Worm (Caenorhabditis elegans) whole organism, L4 larva: Measurements from ENCODE around the gene F47B8.10.
A peak's percentile ranks its signal among the peaks of the same experiment; 100 is the strongest.

Experiments used
- F37D6.2 ChIP-seq: sonication (generic microtip); optimal IDR thresholded peaks from 2 replicates; lab custom pipeline; 2016; ENCODE audit warnings: mild to moderate bottlenecking, missing genetic modification characterization, missing compliant biosample characterization
- T26A8.4 ChIP-seq: fragments of 200-800 bp; sonication (Bioruptor generic); IDR thresholded peaks from 2 replicates; pipeline ENCODE4 v1.3.6; 2022; ENCODE audit warnings: missing genetic modification characterization, missing compliant biosample characterization
- Y5F2A.4 ChIP-seq: fragments of 200-800 bp; sonication (Bioruptor generic); optimal IDR thresholded peaks from 2 replicates; lab custom pipeline; 2018; ENCODE audit warnings: mild to moderate bottlenecking, missing genetic modification characterization, missing compliant biosample characterization
- ZK546.5 ChIP-seq, 2 experiments: sonication (generic microtip); optimal IDR thresholded peaks; 2 replicates each; lab custom pipeline; 2017; ENCODE audit warnings: missing biosample characterization in 2 of 2, missing genetic modification characterization in 2 of 2
- aha-1 ChIP-seq: fragments of 150-350 bp; peaks from one replicate; lab custom pipeline; 2014; ENCODE audit warnings: missing biosample characterization, missing genetic modification characterization
- ceh-20 ChIP-seq: fragments of 200-800 bp; sonication (Bioruptor generic); IDR thresholded peaks from 2 replicates; pipeline ENCODE4 v1.3.6; 2022; ENCODE audit warnings: missing genetic modification reagents, missing genetic modification characterization, missing compliant biosample characterization
- cey-2 ChIP-seq: sonication (generic microtip); optimal IDR thresholded peaks from 3 replicates; lab custom pipeline; 2017; ENCODE audit warnings: missing genetic modification characterization, mild to moderate bottlenecking, missing compliant biosample characterization, antibody characterized with exemption, borderline replicate concordance; ENCODE audit not compliant: insufficient read depth
- daf-12 ChIP-seq: fragments of 150-350 bp; optimal IDR thresholded peaks from 2 replicates; lab custom pipeline; 2014; ENCODE audit warnings: missing biosample characterization, missing genetic modification reagents, missing genetic modification characterization
- daf-16 ChIP-seq, 3 experiments: sonication (generic microtip); optimal IDR thresholded peaks; 2 replicates each; lab custom pipeline; 2016 to 2017; ENCODE audit warnings: missing genetic modification characterization in 3 of 3, missing genetic modification reagents in 3 of 3, mild to moderate bottlenecking in 2 of 3, missing compliant biosample characterization in 2 of 3, missing biosample characterization in 1 of 3, moderate library complexity in 1 of 3
- dmd-6 ChIP-seq: fragments of 200-800 bp; sonication (Bioruptor generic); IDR thresholded peaks from 2 replicates; pipeline ENCODE4 v1.3.6; 2022; ENCODE audit warnings: missing genetic modification reagents, missing genetic modification characterization, missing compliant biosample characterization
- dmd-8 ChIP-seq: fragments of 200-800 bp; sonication (Bioruptor generic); IDR thresholded peaks from 2 replicates; pipeline ENCODE4 v1.3.6; 2022; ENCODE audit warnings: missing genetic modification characterization, missing compliant biosample characterization
- dpl-1 ChIP-seq: fragments of 150-350 bp; optimal IDR thresholded peaks from 2 replicates; lab custom pipeline; 2014; ENCODE audit warnings: missing biosample characterization, missing genetic modification reagents, missing genetic modification characterization
- duxl-1 ChIP-seq: sonication (generic microtip); optimal IDR thresholded peaks from 2 replicates; lab custom pipeline; 2016; ENCODE audit warnings: mild to moderate bottlenecking, missing genetic modification characterization, moderate library complexity, missing compliant biosample characterization; ENCODE audit not compliant: poor library complexity
- dve-1 ChIP-seq: sonication (generic microtip); optimal IDR thresholded peaks from 2 replicates; lab custom pipeline; 2017; ENCODE audit warnings: antibody characterized with exemption, mild to moderate bottlenecking, missing genetic modification characterization, missing compliant biosample characterization; ENCODE audit not compliant: insufficient read depth
- hif-1 ChIP-seq, 2 experiments: sonication (generic microtip); optimal IDR thresholded peaks; 2 replicates each; lab custom pipeline; 2016 to 2017; ENCODE audit warnings: missing compliant biosample characterization in 2 of 2, missing genetic modification characterization in 2 of 2, missing genetic modification reagents in 2 of 2, missing genotype in 2 of 2, mild to moderate bottlenecking in 1 of 2
- hlh-11 ChIP-seq: fragments of 200-800 bp; sonication (Bioruptor generic); optimal IDR thresholded peaks from 2 replicates; lab custom pipeline; 2018; ENCODE audit warnings: mild to moderate bottlenecking, missing genetic modification characterization, missing compliant biosample characterization
- hlh-30 ChIP-seq: sonication (generic microtip); optimal IDR thresholded peaks from 2 replicates; lab custom pipeline; 2017; ENCODE audit warnings: antibody characterized with exemption, mild to moderate bottlenecking, missing genetic modification characterization, missing compliant biosample characterization; ENCODE audit not compliant: insufficient read depth
- hmg-1.1 ChIP-seq: fragments of 200-800 bp; sonication (Bioruptor generic); IDR thresholded peaks from 2 replicates; pipeline ENCODE4 v1.3.6; 2022; ENCODE audit warnings: missing genetic modification reagents, missing genetic modification characterization, missing compliant biosample characterization
- jun-1 ChIP-seq: fragments of 150-350 bp; optimal IDR thresholded peaks from 2 replicates; lab custom pipeline; 2014; ENCODE audit warnings: missing biosample characterization, missing genetic modification reagents, missing genetic modification characterization
- lin-1 ChIP-seq: fragments of 200-800 bp; sonication (Bioruptor generic); IDR thresholded peaks from 2 replicates; pipeline ENCODE4 v1.3.6; 2022; ENCODE audit warnings: missing genetic modification reagents, missing genetic modification characterization, missing compliant biosample characterization
- lin-15B ChIP-seq: fragments of 150-350 bp; sonication (generic microtip); optimal IDR thresholded peaks from 3 replicates; lab custom pipeline; 2014; ENCODE audit warnings: missing biosample characterization, missing genetic modification characterization
- lin-29 ChIP-seq: fragments of 200-800 bp; sonication (Bioruptor generic); IDR thresholded peaks from 2 replicates; pipeline ENCODE4 v1.3.6; 2022; ENCODE audit warnings: missing genetic modification reagents, missing genetic modification characterization, missing compliant biosample characterization
- lin-38 ChIP-seq: fragments of 200-800 bp; sonication (Bioruptor generic); IDR thresholded peaks from 2 replicates; pipeline ENCODE4 v1.3.6; 2022; ENCODE audit warnings: missing genetic modification reagents, missing genetic modification characterization, missing compliant biosample characterization
- lsy-2 ChIP-seq, 2 experiments: fragments of 150-350 bp in 1 of 2; sonication (generic microtip) in 1 of 2; optimal IDR thresholded peaks; 2 replicates each; lab custom pipeline; 2014 to 2017; ENCODE audit warnings: missing biosample characterization in 2 of 2, missing genetic modification characterization in 2 of 2
- madf-9 ChIP-seq: fragments of 200-800 bp; sonication (Bioruptor generic); conservative IDR thresholded peaks from 2 replicates; pipeline ENCODE4 v1.3.6; 2022; ENCODE audit warnings: missing genetic modification reagents, missing genetic modification characterization, missing compliant biosample characterization
- mdl-1 ChIP-seq, 2 experiments: fragments of 150-350 bp in 1 of 2; sonication (generic microtip) in 1 of 2; optimal IDR thresholded peaks; 2 replicates each; lab custom pipeline; 2014 to 2017; ENCODE audit warnings: missing biosample characterization in 2 of 2, missing genetic modification characterization in 2 of 2
- mep-1 ChIP-seq: fragments of 150-350 bp; sonication (generic microtip); optimal IDR thresholded peaks from 3 replicates; lab custom pipeline; 2014; ENCODE audit warnings: missing biosample characterization, missing genetic modification characterization
- mes-2 ChIP-seq: sonication (generic microtip); optimal IDR thresholded peaks from 2 replicates; lab custom pipeline; 2016; ENCODE audit warnings: missing genotype, mild to moderate bottlenecking, missing genetic modification characterization, missing compliant biosample characterization; ENCODE audit not compliant: poor library complexity, severe bottlenecking
- mxl-3 ChIP-seq: fragments of 200-800 bp; sonication (Bioruptor generic); optimal IDR thresholded peaks from 2 replicates; lab custom pipeline; 2018; ENCODE audit warnings: mild to moderate bottlenecking, missing genetic modification characterization, missing compliant biosample characterization
- nhr-25 ChIP-seq: sonication (generic microtip); optimal IDR thresholded peaks from 2 replicates; lab custom pipeline; 2017; ENCODE audit warnings: missing genetic modification characterization, mild to moderate bottlenecking, missing compliant biosample characterization, antibody characterized with exemption, moderate library complexity, borderline replicate concordance; ENCODE audit not compliant: insufficient read depth
- nhr-28 ChIP-seq: fragments of 150-350 bp; optimal IDR thresholded peaks from 2 replicates; lab custom pipeline; 2014; ENCODE audit warnings: missing biosample characterization, missing genetic modification characterization
- nhr-42 ChIP-seq: fragments of 200-800 bp; sonication (Bioruptor generic); IDR thresholded peaks from 2 replicates; pipeline ENCODE4 v1.3.6; 2022; ENCODE audit warnings: missing genetic modification characterization, missing compliant biosample characterization
- nhr-48 ChIP-seq: sonication (generic microtip); optimal IDR thresholded peaks from 2 replicates; lab custom pipeline; 2016; ENCODE audit warnings: mild to moderate bottlenecking, missing genetic modification characterization, missing compliant biosample characterization
- nhr-6 ChIP-seq: fragments of 150-350 bp; optimal IDR thresholded peaks from 2 replicates; lab custom pipeline; 2014; ENCODE audit warnings: missing biosample characterization, missing genetic modification characterization
- nhr-77 ChIP-seq: fragments of 150-350 bp; optimal IDR thresholded peaks from 2 replicates; lab custom pipeline; 2014; ENCODE audit warnings: missing biosample characterization, missing genetic modification characterization
- php-3 ChIP-seq: fragments of 200-800 bp; sonication (Bioruptor generic); IDR thresholded peaks from 2 replicates; pipeline ENCODE4 v1.3.6; 2022; ENCODE audit warnings: missing genetic modification reagents, missing genetic modification characterization, missing compliant biosample characterization
- pqm-1 ChIP-seq: sonication (generic microtip); optimal IDR thresholded peaks from 2 replicates; lab custom pipeline; 2017; ENCODE audit warnings: missing biosample characterization, missing genetic modification characterization
- rbr-2 ChIP-seq: sonication (generic microtip); optimal IDR thresholded peaks from 2 replicates; lab custom pipeline; 2016; ENCODE audit warnings: missing genotype, missing genetic modification characterization, missing compliant biosample characterization
- saeg-2 ChIP-seq: fragments of 200-800 bp; sonication (Bioruptor generic); IDR thresholded peaks from 2 replicates; pipeline ENCODE4 v1.3.6; 2022; ENCODE audit warnings: missing genetic modification reagents, missing genetic modification characterization, missing compliant biosample characterization
- set-16 ChIP-seq: fragments of 200-800 bp; sonication (Bioruptor generic); IDR thresholded peaks from 2 replicates; pipeline ENCODE4 v1.3.6; 2022; ENCODE audit warnings: missing genetic modification reagents, missing genetic modification characterization, missing compliant biosample characterization
- tra-1 ChIP-seq: fragments of 200-800 bp; sonication (Bioruptor generic); IDR thresholded peaks from 2 replicates; pipeline ENCODE4 v1.3.6; 2022; ENCODE audit warnings: missing genetic modification reagents, missing genetic modification characterization, missing compliant biosample characterization
- unc-62 ChIP-seq, 3 experiments: fragments of 150-350 bp in 1 of 3; sonication (generic microtip); optimal IDR thresholded peaks in 2 of 3; peaks in 1 of 3; 1 replicate in 1 of 3; 2 replicates in 2 of 3; lab custom pipeline; 2014 to 2017; ENCODE audit warnings: missing biosample characterization in 3 of 3, missing genetic modification characterization in 3 of 3, missing genetic modification reagents in 3 of 3, missing genotype in 1 of 3
- zfp-2 ChIP-seq: sonication (generic microtip); optimal IDR thresholded peaks from 2 replicates; lab custom pipeline; 2016; ENCODE audit warnings: mild to moderate bottlenecking, missing genetic modification characterization, missing compliant biosample characterization

F47B8.10 gene

DNA sequence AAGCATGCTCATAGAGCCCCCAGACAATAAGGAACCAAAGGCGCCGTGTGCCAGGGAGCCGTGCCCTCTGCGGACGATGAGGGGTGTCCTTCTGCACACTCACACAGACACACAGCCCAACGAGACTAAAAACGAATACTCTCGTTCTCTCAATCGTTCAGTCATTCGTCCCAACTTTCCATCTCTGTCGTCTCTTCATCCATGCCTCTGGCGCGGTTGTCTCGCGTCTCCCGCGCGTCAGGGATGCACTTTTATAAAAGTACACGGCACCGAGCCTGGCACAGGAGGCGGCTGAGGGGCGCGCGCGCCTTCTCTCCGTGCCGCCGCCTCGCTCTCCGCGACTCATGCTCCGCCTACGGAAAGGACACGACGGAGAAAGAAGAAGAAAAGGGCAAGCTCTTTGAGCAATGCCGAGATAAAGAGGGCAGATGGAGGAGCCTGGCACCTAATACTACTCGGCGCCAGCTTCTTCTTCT, 24.8 kb downstream of the F47B8.10 start (continued):
- TF ChIP-seq nhr-28 (peak; percentile 78), saeg-2 (GFP tag; lab: Robert Waterston, UW) (0 out of 2 replicates have a peak, but pooled peaks have one; percentile 80), nhr-42 (GFP tag; lab: Robert Waterston, UW) (0 out of 2 replicates have a peak, but pooled peaks have one; percentile 56), pqm-1 (tag; lab: Kevin White, UChicago) (no peak)

DNA sequence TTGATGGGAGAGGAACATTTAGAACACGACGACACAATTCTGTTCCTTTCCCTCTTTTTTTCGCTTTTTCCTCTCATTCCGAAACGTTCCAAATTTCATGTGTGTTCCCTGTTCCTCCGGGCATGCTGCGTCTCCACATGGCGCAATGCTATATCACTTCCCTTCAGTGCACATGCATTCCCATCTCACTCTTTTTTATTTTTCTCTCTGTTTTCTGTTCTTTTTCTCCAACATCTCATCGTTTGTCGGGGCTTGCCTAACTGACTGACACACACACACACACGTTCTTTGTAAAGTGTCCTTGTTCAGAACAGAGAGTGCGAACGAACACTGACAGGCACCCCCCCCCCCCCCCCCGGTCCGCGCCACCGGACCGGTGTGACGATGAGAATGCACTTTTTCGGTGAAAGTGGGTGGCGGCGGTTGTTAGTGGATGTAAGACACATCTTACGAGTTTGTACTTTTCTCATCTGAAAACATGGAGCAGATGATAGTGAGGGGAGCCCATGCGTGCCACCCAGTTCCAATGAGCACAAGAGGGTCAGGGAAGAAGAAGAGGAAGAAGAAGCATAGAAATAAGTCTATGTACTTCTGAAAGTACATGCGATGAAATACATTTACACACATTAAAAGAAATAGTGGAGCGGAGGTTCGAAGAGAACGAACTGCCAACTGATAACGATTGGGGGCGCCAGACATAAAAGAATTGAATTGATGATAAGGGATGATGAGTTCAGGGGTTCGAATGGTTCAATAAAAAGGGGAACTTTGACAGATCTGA, 26.7 kb downstream of the F47B8.10 start:
- TF ChIP-seq daf-12 (tag; lab: Kevin White, UChicago) (peak; percentile 20), cey-2 (peak; percentile 74), dpl-1 (peak; percentile 6), dve-1 (tag; lab: Kevin White, UChicago) (peak; percentile 41), nhr-25 (tag; lab: Kevin White, UChicago) (peak; percentile 90), dmd-6 (GFP tag; lab: Robert Waterston, UW) (peak; percentile 66), daf-16 (GFP tag; optimal IDR thresholded peaks at IDR 0.05; lab: Kevin White, UChicago) (no peak), daf-16 (tag; optimal IDR thresholded peaks at IDR 0.05; lab: Kevin White, UChicago) (peak; percentile 65), php-3 (GFP tag; lab: Robert Waterston, UW) (no peak), mxl-3 (GFP tag; lab: Kevin White, UChicago) (peak; percentile 86), set-16 (peak; percentile 91), nhr-77 (tag; lab: Kevin White, UChicago) (no peak), nhr-28 (peak; percentile 88), hif-1 (tag; optimal IDR thresholded peaks at IDR 0.05; lab: Kevin White, UChicago) (peak in 1 of 2 experiments; percentile 52), nhr-48 (tag; lab: Kevin White, UChicago) (peak; percentile 80), zfp-2 (tag; lab: Kevin White, UChicago) (no peak), lin-1 (GFP tag; lab: Robert Waterston, UW) (0 out of 2 replicates have a peak, but pooled peaks have one; percentile 10), unc-62 (GFP tag; optimal IDR thresholded peaks at IDR 0.05 in 1 of 2; lab: Kevin White, UChicago) (peak in 1 of 2 experiments; percentile 93), unc-62 (tag; optimal IDR thresholded peaks at IDR 0.05; lab: Kevin White, UChicago) (no peak), hmg-1.1 (GFP tag; lab: Robert Waterston, UW) (peak; percentile 84), lin-15B (tag; lab: Kevin White, UChicago) (no peak), pqm-1 (tag; lab: Kevin White, UChicago) (peak; percentile 95), aha-1 (tag; lab: Kevin White, UChicago) (peak; percentile 95), lin-29 (GFP tag; lab: Robert Waterston, UW) (0 out of 2 replicates have a peak, but pooled peaks have one; percentile 18), jun-1 (no peak), hlh-30 (tag; lab: Kevin White, UChicago) (peak; percentile 62), lin-38 (GFP tag; lab: Robert Waterston, UW) (no peak; the same call in 1 of the 2 replicates), mes-2 (peak; percentile 65), F37D6.2 (tag; lab: Kevin White, UChicago) (no peak), ZK546.5 (tag; optimal IDR thresholded peaks at IDR 0.05; lab: Kevin White, UChicago) (no peak), dmd-8 (GFP tag; lab: Robert Waterston, UW) (no peak), rbr-2 (tag; lab: Kevin White, UChicago) (peak; percentile 58), duxl-1 (peak; percentile 57), ceh-20 (GFP tag; lab: Robert Waterston, UW) (peak; percentile 55), madf-9 (GFP tag; lab: Robert Waterston, UW) (no peak), mdl-1 (tag; optimal IDR thresholded peaks at IDR 0.05; lab: Kevin White, UChicago) (peak; percentile 64 to 93), lsy-2 (tag; optimal IDR thresholded peaks at IDR 0.05; lab: Kevin White, UChicago) (peak; percentile 38 to 68), Y5F2A.4 (peak; percentile 3), tra-1 (GFP tag; lab: Robert Waterston, UW) (0 out of 2 replicates have a peak, but pooled peaks have one; percentile 46), T26A8.4 (GFP tag; lab: Robert Waterston, UW) (peak; percentile 17; the same call in 1 of the 2 replicates), hlh-11 (tag; lab: Kevin White, UChicago) (peak; percentile 90), nhr-6 (peak; percentile 76), mep-1 (peak; percentile 81)
